Worm (Caenorhabditis elegans): ENCODE measurements around the gene clec-177.

The clec-177 gene

ce11 chrIV:4992089-4992488, 5.7 kb downstream of the clec-177 start, which contains the start of gene str-162:
str-162 (plus strand) TSS chrIV:4992389.
- TF ChIP-seq unc-62 (GFP tag; optimal IDR thresholded peaks at IDR 0.05 in 1 of 2): peak in 1 of 2 experiments; percentile 13
- no peak for TF ChIP-seq unc-62 (tag; optimal IDR thresholded peaks at IDR 0.05)
- no peak for TF ChIP-seq F44E2.7 (GFP tag; IDR thresholded peaks at IDR 0.05)

- no peak for TF ChIP-seq dpl-1 (GFP tag; optimal IDR thresholded peaks at IDR 0.05)
- peak in 1 of 2 experiments; percentile 96 for TF ChIP-seq unc-62 (GFP tag; optimal IDR thresholded peaks at IDR 0.05 in 1 of 2)
- no peak for TF ChIP-seq unc-62 (tag; optimal IDR thresholded peaks at IDR 0.05)
- TF ChIP-seq ztf-11 (tag; optimal IDR thresholded peaks at IDR 0.05): no peak
Measured at ce11 chrIV:4993128-4993527, 6.8 kb downstream of the clec-177 start.

ce11 chrIV:4995842-4996241, 9.5 kb downstream of the clec-177 start, which contains the start of gene ssq-2:
ssq-2 (plus strand) TSS chrIV:4996142.
- no peak for TF ChIP-seq Y5F2A.4 (GFP tag; optimal IDR thresholded peaks at IDR 0.05)

ce11 chrIV:4996956-4997355, 10.6 kb downstream of the clec-177 start:
- no peak for TF ChIP-seq F37D6.2 (tag; optimal IDR thresholded peaks at IDR 0.05)
- peak; percentile 94 for TF ChIP-seq set-16 (GFP tag; IDR thresholded peaks at IDR 0.05)

- TF ChIP-seq ceh-44 (GFP tag; IDR thresholded peaks at IDR 0.05) (no peak), vab-7 (GFP tag; IDR thresholded peaks at IDR 0.05) (no peak), F37D6.2 (tag; optimal IDR thresholded peaks at IDR 0.05) (no peak), nhr-48 (tag; optimal IDR thresholded peaks at IDR 0.05) (no peak), ama-1 (optimal IDR thresholded peaks at IDR 0.05) (no peak), madf-5 (GFP tag; IDR thresholded peaks at IDR 0.05) (no peak), hmg-1.1 (GFP tag; IDR thresholded peaks at IDR 0.05) (no peak), lin-15B (tag; optimal IDR thresholded peaks at IDR 0.05) (no peak), mxl-3 (GFP tag; optimal IDR thresholded peaks at IDR 0.05) (no peak), daf-19 (GFP tag; conservative IDR thresholded peaks at IDR 0.05) (no peak), hlh-30 (tag; optimal IDR thresholded peaks at IDR 0.05; ENCODE audit: insufficient read depth) (no peak), Y105C5A.15 (GFP tag; IDR thresholded peaks at IDR 0.05) (no peak), dpl-1 (GFP tag; optimal IDR thresholded peaks at IDR 0.05) (no peak), nhr-102 (tag; optimal IDR thresholded peaks at IDR 0.05) (no peak), mes-2 (tag; optimal IDR thresholded peaks at IDR 0.05; ENCODE audit: poor library complexity, severe bottlenecking) (no peak), dmd-9 (GFP tag; IDR thresholded peaks at IDR 0.05) (no peak)
Measured at ce11 chrIV:5002448-5002847, 16.1 kb downstream of the clec-177 start, which contains the start of gene pes-1. pes-1 (plus strand) TSS chrIV:5002748.

ce11 chrIV:5005154-5005553, 18.8 kb downstream of the clec-177 start:
- TF ChIP-seq nhr-28 (tag; optimal IDR thresholded peaks at IDR 0.05) (no peak), unc-62 (GFP tag; optimal IDR thresholded peaks at IDR 0.05 in 1 of 2) (peak in 1 of 2 experiments; percentile 90), unc-62 (tag; optimal IDR thresholded peaks at IDR 0.05) (no peak), dpl-1 (GFP tag; optimal IDR thresholded peaks at IDR 0.05) (no peak), vab-7 (GFP tag; IDR thresholded peaks at IDR 0.05) (no peak)

- TF ChIP-seq Y75B8A.6 (GFP tag; IDR thresholded peaks at IDR 0.05) (no peak), nhr-111 (GFP tag; optimal IDR thresholded peaks at IDR 0.05) (no peak), lin-15B (tag; optimal IDR thresholded peaks at IDR 0.05) (no peak), hlh-30 (tag; optimal IDR thresholded peaks at IDR 0.05; ENCODE audit: insufficient read depth) (no peak), daf-8 (GFP tag; IDR thresholded peaks at IDR 0.05) (no peak), pqm-1 (tag; optimal IDR thresholded peaks at IDR 0.05) (no peak), ZK337.2 (GFP tag; IDR thresholded peaks at IDR 0.05) (no peak), ceh-82 (tag; optimal IDR thresholded peaks at IDR 0.05) (no peak), dve-1 (tag; optimal IDR thresholded peaks at IDR 0.05; ENCODE audit: insufficient read depth) (no peak), sdz-12 (GFP tag; optimal IDR thresholded peaks at IDR 0.05) (no peak), D1046.2 (GFP tag; IDR thresholded peaks at IDR 0.05) (no peak), daf-19 (GFP tag; conservative IDR thresholded peaks at IDR 0.05) (no peak), nhr-42 (GFP tag; IDR thresholded peaks at IDR 0.05) (no peak), lsy-2 (tag; optimal IDR thresholded peaks at IDR 0.05) (no peak), skn-1 (tag; optimal IDR thresholded peaks at IDR 0.05) (no peak), zip-2 (tag; optimal IDR thresholded peaks at IDR 0.05) (no peak), hmg-1.1 (GFP tag; IDR thresholded peaks at IDR 0.05) (no peak), lin-1 (GFP tag; IDR thresholded peaks at IDR 0.05) (no peak)
Measured at ce11 chrIV:5008378-5008777, 22.0 kb downstream of the clec-177 start, which contains the start of gene srm-2. srm-2 (plus strand) TSS chrIV:5008678.
